Worm (Caenorhabditis elegans) whole organism, L1 larva: Measurements from ENCODE around the gene W01B6.6.

Experiments
- dpl-1 ChIP-seq, 3 experiments: fragments of 150-350 bp in 2 of 3; sonication (generic microtip) in 1 of 3; optimal IDR thresholded peaks; 2 replicates each; lab custom pipeline; 2014 to 2017; ENCODE audit warnings: missing biosample characterization in 3 of 3, missing genetic modification characterization in 3 of 3, missing genetic modification reagents in 3 of 3
- efl-1 ChIP-seq, 4 experiments: fragments of 150-350 bp; optimal IDR thresholded peaks in 3 of 4; peaks in 1 of 4; 1 replicate in 1 of 4; 2 replicates in 3 of 4; lab custom pipeline; 2014; ENCODE audit warnings: missing biosample characterization in 2 of 4, missing genetic modification characterization in 2 of 4, missing genetic modification reagents in 2 of 4
- elt-2 ChIP-seq: sonication (generic microtip); optimal IDR thresholded peaks from 2 replicates; lab custom pipeline; 2016; ENCODE audit warnings: missing genetic modification characterization, mild to moderate bottlenecking, inconsistent platforms, missing compliant biosample characterization, missing genetic modification reagents
- fos-1 ChIP-seq: fragments of 150-350 bp; optimal IDR thresholded peaks from 2 replicates; lab custom pipeline; 2014; ENCODE audit warnings: missing biosample characterization, missing genetic modification characterization
- mep-1 ChIP-seq: fragments of 150-350 bp; optimal IDR thresholded peaks from 2 replicates; lab custom pipeline; 2014; ENCODE audit warnings: missing biosample characterization, missing genetic modification characterization
- nhr-20 ChIP-seq: sonication (generic microtip); optimal IDR thresholded peaks from 2 replicates; lab custom pipeline; 2016; ENCODE audit warnings: mild to moderate bottlenecking, missing genetic modification characterization, missing compliant biosample characterization
- pqm-1 ChIP-seq: sonication (generic microtip); optimal IDR thresholded peaks from 3 replicates; lab custom pipeline; 2017; ENCODE audit warnings: missing biosample characterization, missing genetic modification characterization
- rnt-1 ChIP-seq: sonication (generic microtip); optimal IDR thresholded peaks from 2 replicates; lab custom pipeline; 2016; ENCODE audit warnings: mild to moderate bottlenecking, missing genetic modification characterization, moderate library complexity, missing compliant biosample characterization
- unc-62 ChIP-seq: fragments of 150-350 bp; optimal IDR thresholded peaks from 2 replicates; lab custom pipeline; 2014; ENCODE audit warnings: missing biosample characterization, missing genetic modification reagents, missing genetic modification characterization

- no peak for TF ChIP-seq elt-2
- no peak for TF ChIP-seq unc-62 (GFP tag; lab: Kevin White, UChicago)
- no peak for TF ChIP-seq pqm-1 (tag; lab: Kevin White, UChicago)
- no peak for TF ChIP-seq nhr-20 (tag; lab: Kevin White, UChicago)
- no peak for TF ChIP-seq rnt-1 (tag; lab: Kevin White, UChicago)
- no peak for TF ChIP-seq fos-1 (tag; lab: Kevin White, UChicago)
- TF ChIP-seq mep-1 (tag; lab: Kevin White, UChicago), result no peak
- no peak for TF ChIP-seq efl-1 (optimal IDR thresholded peaks at IDR 0.05; lab: Kevin White, UChicago)
- TF ChIP-seq efl-1 (GFP tag; optimal IDR thresholded peaks at IDR 0.05 in 1 of 2; lab: Kevin White, UChicago), result no peak
- TF ChIP-seq dpl-1 (GFP tag; optimal IDR thresholded peaks at IDR 0.05; lab: Kevin White, UChicago), result no peak
Measured at ce11 chrIV:10046005-10046404, 34.9 kb upstream of the W01B6.6 start.
